Worm (Caenorhabditis elegans): ENCODE measurements around the gene pkc-1.
A peak's percentile ranks its signal among the peaks of the same experiment; 100 is the strongest.
"Not testable (repeated sequence)": the region's sequence is repeated elsewhere in the genome, so short reads cannot be mapped to it uniquely, and the experiment has no call there.

pkc-1 gene

DNA sequence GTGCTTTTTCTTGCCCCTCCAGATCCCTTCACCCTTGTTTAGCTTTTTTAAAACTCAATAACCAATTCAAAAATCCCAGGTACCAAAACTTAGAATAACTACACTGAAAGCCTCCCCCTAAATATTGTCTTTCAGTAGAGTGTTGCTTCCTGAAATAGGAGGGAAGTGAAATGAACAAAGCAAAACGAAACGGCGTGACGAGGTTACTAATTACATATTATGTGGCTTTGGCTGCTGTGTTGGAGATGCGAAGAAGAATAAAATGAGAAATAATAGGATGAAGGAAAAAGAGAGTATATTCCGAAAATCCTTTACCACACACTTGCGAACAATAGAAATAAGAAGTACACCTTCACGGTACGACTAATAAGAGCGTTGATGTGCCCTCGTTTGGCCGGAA, 4.2 kb upstream of the pkc-1 start:
- TF ChIP-seq ref-1 (GFP tag; conservative IDR thresholded peaks at IDR 0.05) (no peak), cog-1 (tag; optimal IDR thresholded peaks at IDR 0.05) (no peak), tab-1 (GFP tag; IDR thresholded peaks at IDR 0.05) (no peak), klf-2 (GFP tag; conservative IDR thresholded peaks at IDR 0.05) (no peak), ztf-23 (GFP tag; IDR thresholded peaks at IDR 0.05) (no peak), T22C8.4 (GFP tag; IDR thresholded peaks at IDR 0.05) (no peak), med-1 (GFP tag; optimal IDR thresholded peaks at IDR 0.05; ENCODE audit: insufficient read depth) (no peak)

DNA sequence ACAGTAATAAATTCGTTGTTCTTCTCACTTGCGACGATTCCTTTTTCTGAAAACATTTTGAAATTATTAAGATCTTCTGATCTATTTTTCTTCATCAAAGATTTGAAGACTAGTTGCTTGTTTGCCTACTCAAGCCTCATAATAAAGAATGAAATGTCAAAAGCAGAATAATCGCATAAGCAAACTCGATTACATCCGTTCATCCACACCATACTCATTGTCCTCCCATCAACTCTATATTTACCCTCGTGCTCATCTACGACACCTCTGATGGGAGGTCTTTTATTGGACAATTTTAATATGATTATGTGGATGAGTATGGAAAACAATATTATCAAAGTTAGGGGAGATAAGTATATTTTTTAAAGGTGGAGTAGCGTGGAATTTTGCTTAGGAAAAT, 1.9 kb upstream of the pkc-1 start:
- no peak for TF ChIP-seq T22C8.4 (GFP tag; IDR thresholded peaks at IDR 0.05)
- TF ChIP-seq klf-2 (GFP tag; conservative IDR thresholded peaks at IDR 0.05): no peak
- TF ChIP-seq cog-1 (tag; optimal IDR thresholded peaks at IDR 0.05): no peak
- no peak for TF ChIP-seq ztf-29 (GFP tag; IDR thresholded peaks at IDR 0.05)
- TF ChIP-seq ref-1 (GFP tag; conservative IDR thresholded peaks at IDR 0.05): no peak
- no peak for TF ChIP-seq tab-1 (GFP tag; IDR thresholded peaks at IDR 0.05)
- no peak for TF ChIP-seq flt-1 (GFP tag; IDR thresholded peaks at IDR 0.05)
- TF ChIP-seq ztf-23 (GFP tag; IDR thresholded peaks at IDR 0.05): no peak
- no peak for TF ChIP-seq med-1 (GFP tag; optimal IDR thresholded peaks at IDR 0.05; ENCODE audit: insufficient read depth)

DNA sequence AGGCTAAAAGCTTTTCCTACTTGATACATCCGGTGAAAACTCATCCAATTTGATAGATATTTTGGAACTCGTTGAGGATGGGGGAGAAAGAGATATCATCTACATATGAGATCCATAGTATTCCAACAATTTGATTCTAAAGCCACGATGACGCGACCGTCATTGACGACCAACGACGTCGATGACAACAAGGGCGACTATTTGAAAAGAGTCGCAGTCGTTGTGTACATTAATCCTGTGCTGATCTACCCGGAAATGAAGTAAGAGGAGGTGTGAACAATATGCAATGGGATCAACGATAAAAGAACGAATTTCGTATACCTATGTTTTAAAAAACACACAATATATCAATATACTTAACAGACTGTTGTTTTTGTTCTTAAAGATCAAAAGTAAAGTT, 3.8 kb downstream of the pkc-1 start:
- TF ChIP-seq flt-1 (GFP tag; IDR thresholded peaks at IDR 0.05): no peak
- no peak for TF ChIP-seq ztf-23 (GFP tag; IDR thresholded peaks at IDR 0.05)
- no peak for TF ChIP-seq tab-1 (GFP tag; IDR thresholded peaks at IDR 0.05)

DNA sequence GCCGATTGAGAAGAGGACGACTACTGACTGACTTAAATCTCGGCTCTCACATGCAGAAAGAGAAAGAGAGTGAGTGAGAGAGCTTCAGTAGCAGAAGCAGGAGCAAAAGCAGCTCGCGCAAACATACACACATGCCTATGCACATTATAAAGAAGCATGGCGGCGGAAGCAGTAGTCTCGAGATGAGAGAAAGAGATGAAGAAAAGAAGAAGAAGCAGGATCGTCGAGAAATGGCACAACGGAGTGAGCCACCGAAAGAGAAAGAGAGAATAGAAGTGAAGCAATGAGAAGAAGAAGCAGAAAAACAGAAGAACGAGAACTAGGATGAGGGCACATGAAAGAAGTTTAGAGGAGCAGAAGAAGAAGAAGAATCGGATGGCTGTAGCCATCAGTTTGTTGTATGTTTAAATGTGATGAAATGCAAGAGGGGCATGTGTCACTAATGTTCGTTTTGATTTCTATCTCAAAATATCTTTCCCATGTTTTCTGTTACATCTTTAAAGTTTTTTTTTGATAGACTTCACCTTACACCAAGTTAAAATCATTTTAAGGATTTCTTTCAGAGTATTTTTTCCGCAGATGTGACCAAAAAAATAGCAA, 5.0 kb downstream of the pkc-1 start:
- TF ChIP-seq ref-1 (GFP tag; conservative IDR thresholded peaks at IDR 0.05): no peak

DNA sequence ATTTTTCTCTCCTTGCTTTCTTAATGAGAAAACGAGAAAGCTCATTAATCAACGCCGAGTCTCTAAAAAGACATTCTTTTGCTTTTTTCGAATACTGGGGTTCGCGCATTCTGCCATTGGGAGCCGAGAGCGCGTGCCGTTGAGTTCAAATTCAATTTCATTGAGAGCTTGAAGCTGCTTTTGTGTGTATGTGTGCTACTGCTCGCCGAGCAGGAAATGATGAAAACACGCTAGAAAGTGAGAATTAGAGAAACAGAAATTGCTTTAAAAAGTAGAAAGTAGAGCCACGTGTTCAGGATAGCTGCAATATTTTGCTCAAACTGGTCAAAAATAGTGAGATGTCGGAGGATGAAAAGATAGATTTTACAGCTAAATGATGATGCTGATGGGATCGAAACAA, 6.3 kb downstream of the pkc-1 start:
- no peak for TF ChIP-seq med-1 (GFP tag; optimal IDR thresholded peaks at IDR 0.05; ENCODE audit: insufficient read depth)
- no peak for TF ChIP-seq ztf-23 (GFP tag; IDR thresholded peaks at IDR 0.05)
- no peak for TF ChIP-seq T22C8.4 (GFP tag; IDR thresholded peaks at IDR 0.05)
- no peak for TF ChIP-seq cog-1 (tag; optimal IDR thresholded peaks at IDR 0.05)
- TF ChIP-seq flt-1 (GFP tag; IDR thresholded peaks at IDR 0.05): no peak
- no peak for TF ChIP-seq klf-2 (GFP tag; conservative IDR thresholded peaks at IDR 0.05)
- TF ChIP-seq ref-1 (GFP tag; conservative IDR thresholded peaks at IDR 0.05): no peak
- no peak for TF ChIP-seq tab-1 (GFP tag; IDR thresholded peaks at IDR 0.05)
- no peak for TF ChIP-seq ztf-29 (GFP tag; IDR thresholded peaks at IDR 0.05)

DNA sequence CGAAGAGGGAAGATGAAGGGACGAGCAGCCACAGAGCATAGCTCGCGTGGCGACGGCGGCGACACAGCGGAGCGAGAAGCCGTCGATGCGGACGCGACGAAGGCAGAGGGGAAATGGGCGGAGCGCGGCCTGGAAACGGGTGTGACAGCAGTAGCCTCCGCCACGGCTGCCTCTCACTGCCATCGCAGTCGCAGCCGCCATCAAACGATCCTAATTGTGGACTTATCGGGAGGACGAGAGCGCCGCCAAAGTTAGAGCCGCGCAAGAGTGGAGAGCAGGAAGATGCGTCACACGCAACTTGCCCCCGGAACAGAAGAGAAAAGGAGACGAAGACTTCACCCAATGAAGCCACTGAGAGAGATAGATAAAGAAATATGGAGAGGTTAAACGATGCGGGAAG, 7.7 kb downstream of the pkc-1 start:
- TF ChIP-seq ztf-29 (GFP tag; IDR thresholded peaks at IDR 0.05) (no peak), tab-1 (GFP tag; IDR thresholded peaks at IDR 0.05) (peak; percentile 30; the same call in 1 of the 2 replicates)

DNA sequence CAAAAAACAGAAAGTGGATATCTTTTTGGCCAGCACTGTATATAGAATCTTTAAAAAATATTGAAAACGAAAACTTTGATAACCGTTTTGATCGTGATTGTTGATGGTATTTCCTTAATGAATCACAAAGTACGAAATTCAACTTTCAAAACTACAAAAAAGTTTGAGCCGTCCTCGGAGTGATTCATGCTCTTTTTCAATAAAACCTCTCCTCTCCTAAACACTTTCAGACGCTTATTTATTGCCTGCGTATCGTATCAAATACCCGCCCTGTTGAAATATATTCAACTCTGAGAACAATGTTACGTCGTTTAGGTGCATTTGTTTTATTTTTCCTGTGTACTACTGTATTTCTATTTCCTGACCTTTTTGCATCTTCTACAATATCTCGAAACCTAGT, 11.0 kb downstream of the pkc-1 start:
- TF ChIP-seq ref-1 (GFP tag; conservative IDR thresholded peaks at IDR 0.05) (no peak), tab-1 (GFP tag; IDR thresholded peaks at IDR 0.05) (no peak), klf-2 (GFP tag; conservative IDR thresholded peaks at IDR 0.05) (no peak), ztf-29 (GFP tag; IDR thresholded peaks at IDR 0.05) (no peak), cog-1 (tag; optimal IDR thresholded peaks at IDR 0.05) (no peak), flt-1 (GFP tag; IDR thresholded peaks at IDR 0.05) (no peak), T22C8.4 (GFP tag; IDR thresholded peaks at IDR 0.05) (no peak), med-1 (GFP tag; optimal IDR thresholded peaks at IDR 0.05; ENCODE audit: insufficient read depth) (no peak), ztf-23 (GFP tag; IDR thresholded peaks at IDR 0.05) (no peak)

DNA sequence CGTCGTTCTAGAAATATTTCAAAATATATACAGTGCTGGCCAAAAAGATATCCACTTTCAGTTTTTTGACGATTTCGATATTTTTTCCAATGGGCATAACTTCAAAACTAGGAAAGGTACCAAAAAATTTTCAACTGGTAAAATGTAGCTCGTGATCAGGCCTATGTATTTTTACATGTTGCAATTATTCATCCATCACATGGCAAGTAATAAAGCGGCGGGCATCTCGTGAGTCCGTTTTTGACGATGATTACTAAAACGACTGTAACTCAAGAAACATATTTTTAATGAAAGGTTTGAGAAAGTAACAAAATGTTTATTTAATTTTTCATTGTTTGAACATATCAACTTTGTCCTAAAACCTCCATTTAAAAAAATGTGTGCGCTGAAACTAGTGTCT, 11.9 kb downstream of the pkc-1 start, which contains the start of gene F10C2.3:
Gene F10C2.3, plus strand, starts transcription at position 301 of the 400 bp plus-strand sequence.
- TF ChIP-seq ztf-29 (GFP tag; IDR thresholded peaks at IDR 0.05); ref-1 (GFP tag; conservative IDR thresholded peaks at IDR 0.05); klf-2 (GFP tag; conservative IDR thresholded peaks at IDR 0.05): not testable (repeated sequence)

DNA sequence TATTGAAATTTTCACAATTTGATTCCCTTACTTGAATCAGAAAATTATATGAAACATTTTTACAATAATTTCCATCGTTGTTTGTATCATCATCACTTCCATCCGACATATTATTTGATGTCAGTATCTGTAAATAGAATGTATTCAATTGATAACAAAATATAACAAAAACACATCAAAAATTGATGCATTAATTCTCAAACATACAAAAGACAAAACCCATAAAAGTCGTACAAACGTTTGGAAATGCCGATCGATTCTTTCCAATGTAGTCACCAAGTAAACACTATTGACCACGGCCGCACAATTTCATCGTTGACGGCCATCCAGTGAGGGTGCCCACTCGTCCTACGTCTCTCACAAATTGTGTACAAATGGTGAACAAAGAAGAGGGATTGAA, 18.7 kb downstream of the pkc-1 start, which contains the start of gene add-2:
Gene add-2, minus strand, starts transcription at position 109 of the 400 bp plus-strand sequence.
- no peak for TF ChIP-seq ztf-23 (GFP tag; IDR thresholded peaks at IDR 0.05)
- no peak for TF ChIP-seq T22C8.4 (GFP tag; IDR thresholded peaks at IDR 0.05)
- no peak for TF ChIP-seq klf-2 (GFP tag; conservative IDR thresholded peaks at IDR 0.05)
- TF ChIP-seq cog-1 (tag; optimal IDR thresholded peaks at IDR 0.05): no peak
- TF ChIP-seq tab-1 (GFP tag; IDR thresholded peaks at IDR 0.05): no peak
- TF ChIP-seq med-1 (GFP tag; optimal IDR thresholded peaks at IDR 0.05; ENCODE audit: insufficient read depth): no peak
- TF ChIP-seq flt-1 (GFP tag; IDR thresholded peaks at IDR 0.05): no peak
- no peak for TF ChIP-seq ref-1 (GFP tag; conservative IDR thresholded peaks at IDR 0.05)
- TF ChIP-seq ztf-29 (GFP tag; IDR thresholded peaks at IDR 0.05): no peak

DNA sequence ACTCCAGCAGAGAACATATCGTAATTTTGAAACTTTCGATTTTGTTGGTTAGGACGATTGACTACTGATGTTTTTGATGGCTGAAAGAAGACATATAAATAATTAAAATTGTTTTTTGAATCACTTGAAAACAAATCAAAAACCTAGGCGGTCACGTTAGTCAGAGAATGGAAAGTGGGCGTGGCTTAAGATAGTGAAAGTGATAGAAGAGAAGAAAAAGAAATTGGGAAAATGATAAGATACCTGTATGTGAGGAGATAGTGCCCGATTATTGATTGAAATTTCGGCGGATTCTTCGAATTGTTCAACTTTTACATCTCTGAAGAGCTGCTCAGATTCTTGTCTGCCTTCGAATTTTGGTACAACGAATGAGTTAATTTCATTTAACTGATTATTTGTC, 20.3 kb downstream of the pkc-1 start:
- TF ChIP-seq klf-2 (GFP tag; conservative IDR thresholded peaks at IDR 0.05) (no peak), tab-1 (GFP tag; IDR thresholded peaks at IDR 0.05) (no peak), ztf-29 (GFP tag; IDR thresholded peaks at IDR 0.05) (no peak), med-1 (GFP tag; optimal IDR thresholded peaks at IDR 0.05; ENCODE audit: insufficient read depth) (no peak), ref-1 (GFP tag; conservative IDR thresholded peaks at IDR 0.05) (no peak), flt-1 (GFP tag; IDR thresholded peaks at IDR 0.05) (no peak), cog-1 (tag; optimal IDR thresholded peaks at IDR 0.05) (no peak)

DNA sequence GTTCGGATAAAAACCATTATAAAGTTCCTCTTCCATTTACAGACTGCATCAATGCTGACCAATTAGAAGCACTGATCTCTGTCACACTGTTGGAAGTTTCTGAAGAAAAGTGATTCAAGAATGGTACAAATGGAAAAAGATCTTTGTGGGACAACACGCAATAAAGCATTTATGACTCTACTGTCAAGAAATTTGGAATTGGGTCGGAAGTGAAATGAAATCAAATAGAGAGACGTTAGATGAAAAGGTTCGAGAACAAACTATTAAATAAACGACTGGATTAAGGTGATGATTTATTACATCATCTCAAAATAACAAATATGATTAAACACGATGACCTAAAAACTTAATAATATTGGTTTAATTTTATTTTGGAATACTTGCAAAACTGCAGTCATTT, 25.5 kb downstream of the pkc-1 start, which contains the start of gene F57F5.3:
Gene F57F5.3, minus strand, starts transcription at position 101 of the 400 bp plus-strand sequence.
- no peak for TF ChIP-seq flt-1 (GFP tag; IDR thresholded peaks at IDR 0.05)
- TF ChIP-seq T22C8.4 (GFP tag; IDR thresholded peaks at IDR 0.05): no peak
- no peak for TF ChIP-seq med-1 (GFP tag; optimal IDR thresholded peaks at IDR 0.05; ENCODE audit: insufficient read depth)
- no peak for TF ChIP-seq klf-2 (GFP tag; conservative IDR thresholded peaks at IDR 0.05)
- no peak for TF ChIP-seq tab-1 (GFP tag; IDR thresholded peaks at IDR 0.05)
- TF ChIP-seq ref-1 (GFP tag; conservative IDR thresholded peaks at IDR 0.05): no peak
- TF ChIP-seq ztf-23 (GFP tag; IDR thresholded peaks at IDR 0.05): no peak
- no peak for TF ChIP-seq ztf-29 (GFP tag; IDR thresholded peaks at IDR 0.05)
- TF ChIP-seq cog-1 (tag; optimal IDR thresholded peaks at IDR 0.05): no peak

Measured in whole organism, midembryonic.